Fruit fly (Drosophila melanogaster) S2 (cell line): ENCODE results near the gene CG46513.
"Not testable (repeated sequence)": the region's sequence is repeated elsewhere in the genome, so short reads cannot be mapped to it uniquely, and the experiment has no call there.

Experiments
- CG8478 ChIP-seq: fragments of >200 bp; optimal IDR thresholded peaks from 2 replicates; lab custom pipeline; 2018
- CTCF ChIP-seq, 2 experiments: fragments of >200 bp; optimal IDR thresholded peaks; 2 replicates each; lab custom pipeline; 2018

DNA sequence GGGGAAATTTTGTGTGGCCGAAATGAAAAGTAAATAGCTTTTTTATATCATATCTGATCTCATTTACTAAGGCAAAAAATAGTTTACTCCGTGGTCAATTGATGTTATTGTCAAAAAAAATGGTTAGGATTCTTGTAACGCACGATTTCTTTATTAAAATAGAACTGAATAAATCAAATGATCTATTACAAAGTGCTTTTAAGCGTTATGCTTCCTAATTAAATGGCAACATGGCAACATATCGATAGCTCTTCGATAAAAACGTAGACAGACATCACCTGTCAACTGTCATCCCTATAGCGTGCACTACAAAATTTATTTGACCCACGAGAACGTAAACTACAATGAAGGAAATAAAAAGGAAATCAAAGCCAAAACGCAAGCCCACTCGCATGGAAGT lies 9.9 kb upstream of the CG46513 start, which contains the start of gene CG46511:
- not testable (repeated sequence) for TF ChIP-seq CG8478 (lab: Kevin White, UChicago); CTCF (optimal IDR thresholded peaks at IDR 0.05; lab: Kevin White, UChicago)
